Worm (Caenorhabditis elegans) whole organism, late embryonic: Measurements from ENCODE around the gene dsh-2.

ENCODE experiments used
- C08G9.2 ChIP-seq: sonication (generic microtip); optimal IDR thresholded peaks from 2 replicates; lab custom pipeline; 2016; ENCODE audit warnings: mild to moderate bottlenecking, missing genetic modification characterization, moderate library complexity, missing compliant biosample characterization
- C38D4.7 ChIP-seq: fragments of 200-800 bp; sonication (Bioruptor generic); optimal IDR thresholded peaks from 2 replicates; lab custom pipeline; 2018; ENCODE audit warnings: mild to moderate bottlenecking, missing genetic modification characterization, moderate library complexity, missing compliant biosample characterization
- F13H6.1 ChIP-seq: sonication (generic microtip); optimal IDR thresholded peaks from 2 replicates; lab custom pipeline; 2016; ENCODE audit warnings: missing genetic modification characterization, missing compliant biosample characterization
- K02D7.2 ChIP-seq: sonication (generic microtip); optimal IDR thresholded peaks from 2 replicates; lab custom pipeline; 2017; ENCODE audit warnings: mild to moderate bottlenecking, missing genetic modification characterization, missing compliant biosample characterization
- T23F11.4 ChIP-seq: fragments of 200-800 bp; sonication (Bioruptor generic); optimal IDR thresholded peaks from 2 replicates; lab custom pipeline; 2018; ENCODE audit warnings: mild to moderate bottlenecking, missing genetic modification characterization, missing compliant biosample characterization
- ahr-1 ChIP-seq: sonication (generic microtip); optimal IDR thresholded peaks from 2 replicates; lab custom pipeline; 2016; ENCODE audit warnings: missing genetic modification characterization, missing compliant biosample characterization
- ama-1 ChIP-seq: fragments of 150-350 bp; optimal IDR thresholded peaks from 2 replicates; lab custom pipeline; 2014
- ceh-14 ChIP-seq: sonication (generic microtip); optimal IDR thresholded peaks from 2 replicates; lab custom pipeline; 2016; ENCODE audit warnings: missing genotype, missing genetic modification characterization, missing compliant biosample characterization
- ceh-19 ChIP-seq: fragments of 200-800 bp; sonication (Bioruptor generic); optimal IDR thresholded peaks from 2 replicates; lab custom pipeline; 2018; ENCODE audit warnings: mild to moderate bottlenecking, missing genetic modification characterization, missing compliant biosample characterization
- ceh-2 ChIP-seq: sonication (generic microtip); optimal IDR thresholded peaks from 2 replicates; lab custom pipeline; 2016; ENCODE audit warnings: missing genotype, missing genetic modification characterization, missing compliant biosample characterization
- ceh-22 ChIP-seq: sonication (generic microtip); optimal IDR thresholded peaks from 2 replicates; lab custom pipeline; 2017; ENCODE audit warnings: missing biosample characterization, missing genetic modification characterization
- ceh-24 ChIP-seq: sonication (generic microtip); optimal IDR thresholded peaks from 2 replicates; lab custom pipeline; 2016; ENCODE audit warnings: mild to moderate bottlenecking, missing genetic modification characterization, missing compliant biosample characterization
- ceh-30 ChIP-seq: fragments of 150-350 bp; optimal IDR thresholded peaks from 2 replicates; lab custom pipeline; 2014; ENCODE audit warnings: missing biosample characterization, missing genetic modification characterization
- ceh-34 ChIP-seq: sonication (generic microtip); optimal IDR thresholded peaks from 2 replicates; lab custom pipeline; 2016; ENCODE audit warnings: mild to moderate bottlenecking, missing genetic modification characterization, missing compliant biosample characterization
- ceh-45 ChIP-seq: fragments of 200-800 bp; sonication (Bioruptor generic); IDR thresholded peaks from 2 replicates; pipeline ENCODE4 v1.3.6; 2022; ENCODE audit warnings: missing genetic modification reagents, missing genetic modification characterization, missing compliant biosample characterization
- ceh-6 ChIP-seq: fragments of 200-800 bp; sonication (Bioruptor generic); optimal IDR thresholded peaks from 2 replicates; lab custom pipeline; 2018; ENCODE audit warnings: mild to moderate bottlenecking, missing genetic modification characterization, missing compliant biosample characterization
- ceh-9 ChIP-seq: sonication (generic microtip); optimal IDR thresholded peaks from 2 replicates; lab custom pipeline; 2016; ENCODE audit warnings: mild to moderate bottlenecking, missing genetic modification characterization, inconsistent platforms, missing compliant biosample characterization
- che-1 ChIP-seq: sonication (generic microtip); optimal IDR thresholded peaks from 2 replicates; lab custom pipeline; 2016; ENCODE audit warnings: mild to moderate bottlenecking, missing genetic modification characterization, missing compliant biosample characterization
- dmd-4 ChIP-seq: sonication (generic microtip); optimal IDR thresholded peaks from 2 replicates; lab custom pipeline; 2016; ENCODE audit warnings: borderline replicate concordance, missing genetic modification characterization, missing compliant biosample characterization
- dve-1 ChIP-seq: sonication (generic microtip); optimal IDR thresholded peaks from 2 replicates; lab custom pipeline; 2017; ENCODE audit warnings: antibody characterized with exemption, mild to moderate bottlenecking, missing genetic modification characterization, missing compliant biosample characterization
- elt-2 ChIP-seq: sonication (generic microtip); optimal IDR thresholded peaks from 2 replicates; lab custom pipeline; 2016; ENCODE audit warnings: missing genetic modification reagents, missing genetic modification characterization, missing compliant biosample characterization
- elt-4 ChIP-seq: sonication (generic microtip); optimal IDR thresholded peaks from 2 replicates; lab custom pipeline; 2016; ENCODE audit warnings: missing genetic modification characterization, missing compliant biosample characterization
- ets-4 ChIP-seq: sonication (generic microtip); optimal IDR thresholded peaks from 2 replicates; lab custom pipeline; 2016; ENCODE audit warnings: missing genetic modification characterization, missing compliant biosample characterization
- eyg-1 ChIP-seq: sonication (generic microtip); optimal IDR thresholded peaks from 2 replicates; lab custom pipeline; 2016; ENCODE audit warnings: missing genotype, missing genetic modification characterization, missing compliant biosample characterization
- fax-1 ChIP-seq: sonication (generic microtip); optimal IDR thresholded peaks from 2 replicates; lab custom pipeline; 2016; ENCODE audit warnings: missing genotype, missing genetic modification characterization, missing compliant biosample characterization
- fkh-10 ChIP-seq: fragments of 150-350 bp; optimal IDR thresholded peaks from 2 replicates; lab custom pipeline; 2014; ENCODE audit warnings: missing biosample characterization, missing genetic modification reagents, missing genetic modification characterization
- hlh-13 ChIP-seq: fragments of 200-800 bp; sonication (Bioruptor generic); optimal IDR thresholded peaks from 2 replicates; lab custom pipeline; 2018; ENCODE audit warnings: mild to moderate bottlenecking, missing genetic modification characterization, missing compliant biosample characterization
- hlh-15 ChIP-seq: sonication (generic microtip); optimal IDR thresholded peaks from 2 replicates; lab custom pipeline; 2016; ENCODE audit warnings: missing genetic modification characterization, missing compliant biosample characterization
- hlh-30 ChIP-seq: sonication (generic microtip); optimal IDR thresholded peaks from 2 replicates; lab custom pipeline; 2017; ENCODE audit warnings: antibody characterized with exemption, missing genetic modification characterization, missing compliant biosample characterization; ENCODE audit not compliant: insufficient read depth
- hlh-8 ChIP-seq: sonication (generic microtip); optimal IDR thresholded peaks from 2 replicates; lab custom pipeline; 2016; ENCODE audit warnings: missing genotype, missing genetic modification characterization, missing compliant biosample characterization
- lim-6 ChIP-seq: sonication (generic microtip); optimal IDR thresholded peaks from 2 replicates; lab custom pipeline; 2016; ENCODE audit warnings: missing genetic modification characterization, missing compliant biosample characterization
- lin-11 ChIP-seq: fragments of 200-800 bp; sonication (Bioruptor generic); optimal IDR thresholded peaks from 2 replicates; lab custom pipeline; 2018; ENCODE audit warnings: mild to moderate bottlenecking, missing genetic modification characterization, missing compliant biosample characterization
- mec-3 ChIP-seq: sonication (generic microtip); optimal IDR thresholded peaks from 2 replicates; lab custom pipeline; 2016; ENCODE audit warnings: borderline replicate concordance, missing genetic modification characterization, missing compliant biosample characterization
- nfya-1 ChIP-seq: sonication (generic microtip); optimal IDR thresholded peaks from 2 replicates; lab custom pipeline; 2017; ENCODE audit warnings: missing genetic modification characterization, mild to moderate bottlenecking, missing compliant biosample characterization, antibody characterized with exemption, moderate library complexity
- nhr-11 ChIP-seq: fragments of 150-350 bp; optimal IDR thresholded peaks from 2 replicates; lab custom pipeline; 2014; ENCODE audit warnings: missing biosample characterization, missing genetic modification characterization
- nhr-232 ChIP-seq: sonication (generic microtip); optimal IDR thresholded peaks from 2 replicates; lab custom pipeline; 2016; ENCODE audit warnings: missing genetic modification characterization, missing compliant biosample characterization
- npax-4 ChIP-seq: sonication (generic microtip); optimal IDR thresholded peaks from 2 replicates; lab custom pipeline; 2016; ENCODE audit warnings: missing genetic modification characterization, missing compliant biosample characterization
- odd-2 ChIP-seq: sonication (generic microtip); optimal IDR thresholded peaks from 2 replicates; lab custom pipeline; 2017; ENCODE audit warnings: antibody characterized with exemption, mild to moderate bottlenecking, missing genetic modification characterization, missing compliant biosample characterization
- pag-3 ChIP-seq: sonication (generic microtip); optimal IDR thresholded peaks from 2 replicates; lab custom pipeline; 2016; ENCODE audit warnings: missing compliant biosample characterization, missing genetic modification characterization, borderline replicate concordance
- pax-1 ChIP-seq: fragments of 150-350 bp; optimal IDR thresholded peaks from 2 replicates; lab custom pipeline; 2014; ENCODE audit warnings: missing biosample characterization, missing genetic modification characterization
- pha-4 ChIP-seq: fragments of 150-350 bp; optimal IDR thresholded peaks from 2 replicates; lab custom pipeline; 2018; ENCODE audit warnings: missing biosample characterization, missing genetic modification reagents, missing genetic modification characterization
- pqm-1 ChIP-seq: sonication (generic microtip); optimal IDR thresholded peaks from 2 replicates; lab custom pipeline; 2016; ENCODE audit warnings: missing genetic modification characterization, missing compliant biosample characterization
- pros-1 ChIP-seq: fragments of 150-350 bp; optimal IDR thresholded peaks from 2 replicates; lab custom pipeline; 2014; ENCODE audit warnings: missing biosample characterization, missing genetic modification reagents, missing genetic modification characterization
- rnt-1 ChIP-seq: sonication (generic microtip); optimal IDR thresholded peaks from 2 replicates; lab custom pipeline; 2016; ENCODE audit warnings: missing genetic modification characterization, missing compliant biosample characterization
- sdc-2 ChIP-seq: sonication (generic microtip); optimal IDR thresholded peaks from 2 replicates; lab custom pipeline; 2016; ENCODE audit warnings: missing genotype, missing genetic modification characterization, missing compliant biosample characterization
- sox-2 ChIP-seq: fragments of 200-800 bp; sonication (Bioruptor generic); IDR thresholded peaks from 2 replicates; pipeline ENCODE4 v1.3.6; 2022; ENCODE audit warnings: missing genetic modification reagents, missing genetic modification characterization, missing compliant biosample characterization
- syd-9 ChIP-seq: sonication (generic microtip); optimal IDR thresholded peaks from 2 replicates; lab custom pipeline; 2016; ENCODE audit warnings: mild to moderate bottlenecking, missing genetic modification characterization, moderate library complexity, missing compliant biosample characterization
- tbx-7 ChIP-seq: sonication (generic microtip); optimal IDR thresholded peaks from 2 replicates; lab custom pipeline; 2016; ENCODE audit warnings: missing genotype, missing genetic modification characterization, missing compliant biosample characterization
- ttx-3 ChIP-seq: sonication (generic microtip); optimal IDR thresholded peaks from 2 replicates; lab custom pipeline; 2016; ENCODE audit warnings: missing genetic modification reagents, missing genetic modification characterization, missing compliant biosample characterization
- unc-42 ChIP-seq: sonication (generic microtip); optimal IDR thresholded peaks from 2 replicates; lab custom pipeline; 2016; ENCODE audit warnings: missing genotype, missing genetic modification characterization, missing compliant biosample characterization
- unc-86 ChIP-seq: sonication (generic microtip); optimal IDR thresholded peaks from 2 replicates; lab custom pipeline; 2016; ENCODE audit warnings: missing genetic modification characterization, missing compliant biosample characterization
- zip-5 ChIP-seq: sonication (generic microtip); optimal IDR thresholded peaks from 2 replicates; lab custom pipeline; 2016; ENCODE audit warnings: missing genetic modification characterization, missing compliant biosample characterization
- ztf-16 ChIP-seq: sonication (generic microtip); optimal IDR thresholded peaks from 2 replicates; lab custom pipeline; 2017; ENCODE audit warnings: missing genetic modification characterization, missing compliant biosample characterization

The dsh-2 gene

ce11 chrII:5032669-5033068, 48.3 kb downstream of the dsh-2 start:
- peak; percentile 87 for TF ChIP-seq nhr-232
- TF ChIP-seq ceh-34: peak; percentile 91
- peak; percentile 90 for TF ChIP-seq che-1
- peak; percentile 77 for TF ChIP-seq ceh-14 (tag; lab: Kevin White, UChicago)
- peak; percentile 7 for TF ChIP-seq tbx-7 (tag; lab: Kevin White, UChicago)
- TF ChIP-seq eyg-1 (tag; lab: Kevin White, UChicago): peak; percentile 88
- TF ChIP-seq ceh-9 (tag; lab: Kevin White, UChicago): peak; percentile 49
- TF ChIP-seq pag-3 (tag; lab: Kevin White, UChicago): peak; percentile 15
- peak; percentile 83 for TF ChIP-seq ceh-19 (GFP tag; lab: Kevin White, UChicago)
- no peak for TF ChIP-seq fkh-10 (GFP tag; lab: Kevin White, UChicago)
- TF ChIP-seq ceh-2: peak; percentile 86
- peak; percentile 77 for TF ChIP-seq T23F11.4
- peak; percentile 86 for TF ChIP-seq C08G9.2 (tag; lab: Kevin White, UChicago)
- peak; percentile 89 for TF ChIP-seq unc-86 (tag; lab: Kevin White, UChicago)
- TF ChIP-seq ceh-30: no peak
- TF ChIP-seq pha-4 (tag; lab: Kevin White, UChicago): no peak
- peak; percentile 15 for TF ChIP-seq elt-4 (tag; lab: Kevin White, UChicago)
- TF ChIP-seq lin-11 (tag; lab: Kevin White, UChicago): peak; percentile 75
- peak; percentile 58 for TF ChIP-seq rnt-1
- TF ChIP-seq ztf-16 (tag; lab: Kevin White, UChicago): peak; percentile 86
- TF ChIP-seq odd-2 (tag; lab: Kevin White, UChicago): peak; percentile 54
- TF ChIP-seq fax-1 (tag; lab: Kevin White, UChicago): peak; percentile 82
- TF ChIP-seq hlh-30 (tag; lab: Kevin White, UChicago): no peak
- TF ChIP-seq hlh-13: peak; percentile 79
- TF ChIP-seq hlh-15 (tag; lab: Kevin White, UChicago): peak; percentile 80
- TF ChIP-seq F13H6.1 (tag; lab: Kevin White, UChicago): peak; percentile 86
- no peak for TF ChIP-seq ama-1 (lab: Kevin White, UChicago)
- TF ChIP-seq pros-1 (tag; lab: Kevin White, UChicago): peak; percentile 34
- no peak for TF ChIP-seq nhr-11
- peak; percentile 54 for TF ChIP-seq sox-2 (GFP tag; lab: Robert Waterston, UW)
- TF ChIP-seq pax-1 (tag; lab: Kevin White, UChicago): no peak
- peak; percentile 90 for TF ChIP-seq ceh-6 (GFP tag; lab: Kevin White, UChicago)
- peak; percentile 83 for TF ChIP-seq dve-1 (tag; lab: Kevin White, UChicago)
- TF ChIP-seq unc-42: peak; percentile 78
- TF ChIP-seq hlh-8 (tag; lab: Kevin White, UChicago): peak; percentile 79
- TF ChIP-seq sdc-2 (tag; lab: Kevin White, UChicago): peak; percentile 90
- TF ChIP-seq ttx-3 (tag; lab: Kevin White, UChicago): peak; percentile 81
- TF ChIP-seq syd-9 (tag; lab: Kevin White, UChicago): peak; percentile 84
- TF ChIP-seq C38D4.7 (GFP tag; lab: Kevin White, UChicago): peak; percentile 85
- no peak for TF ChIP-seq lim-6
- TF ChIP-seq ceh-24: peak; percentile 72
- TF ChIP-seq elt-2 (tag; lab: Kevin White, UChicago): peak; percentile 100
- TF ChIP-seq K02D7.2 (tag; lab: Kevin White, UChicago): peak; percentile 86
- no peak for TF ChIP-seq ets-4 (tag; lab: Kevin White, UChicago)
- TF ChIP-seq zip-5: peak; percentile 73
- TF ChIP-seq ahr-1: peak; percentile 76
- peak; percentile 22 for TF ChIP-seq ceh-22 (tag; lab: Kevin White, UChicago)
- peak; percentile 73 for TF ChIP-seq pqm-1 (tag; lab: Kevin White, UChicago)
- peak; percentile 73 for TF ChIP-seq npax-4 (tag; lab: Kevin White, UChicago)
- peak; percentile 78 for TF ChIP-seq nfya-1 (tag; lab: Kevin White, UChicago)
- TF ChIP-seq mec-3 (tag; lab: Kevin White, UChicago): peak; percentile 58
- TF ChIP-seq dmd-4 (tag; lab: Kevin White, UChicago): peak; percentile 55
- TF ChIP-seq ceh-45: peak; percentile 77; the same call in 1 of the 2 replicates
